Fruit fly (Drosophila melanogaster): ENCODE data around the gene mtrm.

DNA sequence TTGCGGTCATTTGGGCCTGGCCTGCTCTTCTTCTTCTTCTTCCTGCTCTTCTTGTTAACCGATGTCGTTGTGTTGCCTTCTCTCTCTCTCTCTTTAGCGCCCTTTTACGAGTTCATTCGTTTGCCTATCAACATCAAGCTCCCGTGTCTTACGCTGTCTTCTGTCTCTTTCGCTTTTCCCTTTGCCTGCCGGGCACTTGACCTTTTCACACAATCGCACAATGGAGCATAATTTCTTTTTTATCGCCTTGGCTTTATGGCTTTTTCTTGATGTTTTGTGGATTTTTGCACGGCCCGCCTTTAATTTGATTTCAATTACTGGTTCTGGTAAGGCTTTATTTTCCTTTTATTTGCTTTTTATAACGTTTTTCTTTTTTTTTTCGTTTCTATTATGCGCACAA is 8.5 kb downstream of the mtrm start:
- TF ChIP-seq CG8478 (optimal IDR thresholded peaks at IDR 0.05), result no peak
- no peak for TF ChIP-seq CTCF (optimal IDR thresholded peaks at IDR 0.05)

Measured in S2 (cell line).